Worm (Caenorhabditis elegans) whole organism, early embryonic: Measurements from ENCODE around the gene exc-14.

Experiments used
- aly-1 ChIP-seq: sonication (generic microtip); optimal IDR thresholded peaks from 2 replicates; lab custom pipeline; 2016; ENCODE audit warnings: missing genetic modification characterization, missing compliant biosample characterization
- ama-1 ChIP-seq: fragments of 150-350 bp; optimal IDR thresholded peaks from 2 replicates; lab custom pipeline; 2014
- ceh-13 ChIP-seq: fragments of 200-800 bp; sonication (Bioruptor generic); optimal IDR thresholded peaks from 2 replicates; lab custom pipeline; 2018; ENCODE audit warnings: mild to moderate bottlenecking, missing genetic modification characterization, missing compliant biosample characterization
- ceh-36 ChIP-seq: sonication (generic microtip); optimal IDR thresholded peaks from 2 replicates; lab custom pipeline; 2016; ENCODE audit warnings: missing genetic modification characterization, inconsistent platforms, missing compliant biosample characterization
- flt-1 ChIP-seq: fragments of 200-800 bp; sonication (Bioruptor generic); IDR thresholded peaks from 2 replicates; pipeline ENCODE4 v1.3.6; 2022; ENCODE audit warnings: missing genetic modification characterization, missing compliant biosample characterization
- hmbx-1 ChIP-seq: sonication (generic microtip); optimal IDR thresholded peaks from 2 replicates; lab custom pipeline; 2016; ENCODE audit warnings: mild to moderate bottlenecking, missing genetic modification characterization, missing compliant biosample characterization
- hmg-4 ChIP-seq: fragments of 200-800 bp; sonication (Bioruptor generic); optimal IDR thresholded peaks from 2 replicates; lab custom pipeline; 2018; ENCODE audit warnings: mild to moderate bottlenecking, missing genetic modification characterization, missing compliant biosample characterization
- hnd-1 ChIP-seq: sonication (generic microtip); optimal IDR thresholded peaks from 2 replicates; lab custom pipeline; 2016; ENCODE audit warnings: missing genetic modification characterization, missing compliant biosample characterization
- pes-1 ChIP-seq: fragments of 200-800 bp; sonication (Bioruptor generic); IDR thresholded peaks from 2 replicates; pipeline ENCODE4 v1.3.6; 2022; ENCODE audit warnings: missing genetic modification reagents, missing genetic modification characterization, missing compliant biosample characterization
- scrt-1 ChIP-seq: fragments of 200-800 bp; sonication (Bioruptor generic); IDR thresholded peaks from 2 replicates; pipeline ENCODE4 v1.3.6; 2022; ENCODE audit warnings: missing genetic modification characterization, missing compliant biosample characterization
- sea-1 ChIP-seq: fragments of 200-800 bp; sonication (Bioruptor generic); conservative IDR thresholded peaks from 2 replicates; pipeline ENCODE4 v1.3.6; 2022; ENCODE audit warnings: missing genetic modification characterization, missing compliant biosample characterization

ce11 chrV:5064761-5065421 lies 18.9 kb upstream of the exc-14 start, which contains the start of gene mlk-1:
- no peak for TF ChIP-seq flt-1
- TF ChIP-seq hmbx-1: no peak
- TF ChIP-seq ama-1 (lab: Kevin White, UChicago): no peak
- TF ChIP-seq hnd-1 (tag; lab: Kevin White, UChicago): no peak
- TF ChIP-seq scrt-1 (GFP tag; lab: Robert Waterston, UW): no peak
- no peak for TF ChIP-seq hmg-4 (GFP tag; lab: Kevin White, UChicago)
- no peak for TF ChIP-seq sea-1
- no peak for TF ChIP-seq pes-1 (GFP tag; lab: Robert Waterston, UW)
- TF ChIP-seq ceh-36 (tag; lab: Kevin White, UChicago): no peak
- no peak for TF ChIP-seq aly-1 (tag; lab: Kevin White, UChicago)
- TF ChIP-seq ceh-13 (GFP tag; lab: Kevin White, UChicago): no peak
